Worm (Caenorhabditis elegans) whole organism, midembryonic: ENCODE measurements around the gene K02H11.9.

Experiments
- flt-1 ChIP-seq: fragments of 200-800 bp; sonication (Bioruptor generic); IDR thresholded peaks from 2 replicates; pipeline ENCODE4 v1.3.6; 2022; ENCODE audit warnings: missing genetic modification characterization, missing compliant biosample characterization
- ztf-29 ChIP-seq: fragments of 200-800 bp; sonication (Bioruptor generic); IDR thresholded peaks from 2 replicates; pipeline ENCODE4 v1.3.6; 2022; ENCODE audit warnings: missing genetic modification reagents, missing genetic modification characterization, missing compliant biosample characterization

- TF ChIP-seq flt-1 (GFP tag; lab: Robert Waterston, UW) (no peak), ztf-29 (GFP tag; lab: Robert Waterston, UW) (no peak)
Measured at ce11 chrV:1585411-1585810, 48.5 kb upstream of the K02H11.9 start, which contains the start of gene F16B4.7.
